Worm (Caenorhabditis elegans): ENCODE data around the gene Y55F3C.9.

Y55F3C.9 gene

DNA sequence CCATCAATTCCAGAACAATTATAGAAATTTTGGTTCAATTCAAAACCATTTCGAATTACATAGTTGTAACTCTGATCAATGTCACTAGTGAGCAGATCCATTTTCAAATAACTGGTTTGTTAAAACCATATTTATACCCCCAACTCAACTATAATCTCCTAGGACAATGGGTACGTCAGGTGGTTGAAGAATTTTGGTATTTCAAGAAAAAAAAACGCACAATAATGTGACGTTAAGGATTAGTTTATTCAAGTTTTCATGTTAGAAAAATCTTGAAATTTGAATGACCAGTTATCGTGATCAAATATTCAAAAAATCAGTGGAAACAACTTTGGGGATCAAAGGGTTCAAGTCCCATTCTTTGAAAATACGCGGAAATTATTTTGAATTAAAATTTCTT, 2.9 kb upstream of the Y55F3C.9 start, which contains the start of gene srt-24:
Gene srt-24 (minus strand): TSS at position 101 of the 400 bp plus-strand sequence.
- TF ChIP-seq tbx-9 (tag; optimal IDR thresholded peaks at IDR 0.05; ENCODE audit: borderline replicate concordance) (no peak), pbrm-1 (GFP tag; IDR thresholded peaks at IDR 0.05) (no peak), die-1 (tag; optimal IDR thresholded peaks at IDR 0.05) (no peak), sdz-38 (tag; optimal IDR thresholded peaks at IDR 0.05) (no peak), T26A5.8 (tag; optimal IDR thresholded peaks at IDR 0.05) (no peak)

DNA sequence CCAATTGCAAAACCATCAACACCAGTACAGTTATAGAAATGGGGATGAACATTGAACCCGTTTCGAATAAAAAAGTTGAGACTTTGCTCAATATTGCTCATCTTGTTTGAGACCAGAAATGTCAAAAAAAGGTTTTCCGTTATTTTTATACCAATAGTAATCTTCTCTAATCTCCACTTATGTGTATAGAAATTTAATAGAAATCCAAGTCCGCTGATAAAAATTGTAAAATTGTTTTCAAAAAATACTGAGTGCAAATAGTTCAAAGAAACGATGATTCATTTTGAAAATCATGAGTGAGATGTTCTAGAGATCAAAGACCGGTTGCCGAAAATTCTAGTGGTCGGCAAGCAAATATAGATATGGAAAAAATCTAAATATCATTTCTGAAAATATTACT, 8.6 kb downstream of the Y55F3C.9 start, which contains the start of gene Y55F3C.10:
Gene Y55F3C.10 (minus strand): TSS at position 101 of the 400 bp plus-strand sequence.
- TF ChIP-seq ceh-27 (GFP tag; optimal IDR thresholded peaks at IDR 0.05): no peak
- TF ChIP-seq egrh-3 (GFP tag; IDR thresholded peaks at IDR 0.05): no peak
- TF ChIP-seq xnd-1 (tag; optimal IDR thresholded peaks at IDR 0.05): no peak
- no peak for TF ChIP-seq rpc-1 (optimal IDR thresholded peaks at IDR 0.05)
- no peak for TF ChIP-seq rpc-1 (tag; optimal IDR thresholded peaks at IDR 0.05)
- TF ChIP-seq unc-62 (GFP tag; optimal IDR thresholded peaks at IDR 0.05): no peak
- no peak for TF ChIP-seq nhr-179 (tag; optimal IDR thresholded peaks at IDR 0.05)

DNA sequence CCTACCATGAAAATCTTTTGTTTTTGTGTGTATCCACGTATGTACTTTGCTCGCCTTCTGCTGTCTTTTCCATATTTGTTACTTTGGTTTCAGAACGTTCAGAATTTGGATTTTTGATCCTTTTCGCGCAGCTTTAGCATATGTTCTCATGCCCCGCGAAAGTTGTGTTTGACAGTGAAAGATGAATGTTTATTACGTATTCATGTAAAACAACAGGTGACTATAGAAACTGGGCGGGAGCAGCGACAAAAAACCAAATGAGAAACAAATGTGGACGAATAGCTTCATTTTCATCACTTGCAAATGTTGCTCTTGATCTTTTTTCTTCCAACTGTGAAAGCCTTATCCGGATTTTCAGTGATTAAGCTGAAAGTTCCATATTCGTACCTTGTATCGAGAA, 11.7 kb downstream of the Y55F3C.9 start, which contains the start of gene clec-164:
Gene clec-164 (plus strand): TSS at position 301 of the 400 bp plus-strand sequence.
- no peak for TF ChIP-seq mel-28 (tag; optimal IDR thresholded peaks at IDR 0.05; ENCODE audit: borderline replicate concordance)
- TF ChIP-seq nhr-120 (GFP tag; IDR thresholded peaks at IDR 0.05): no peak
- TF ChIP-seq gei-17 (GFP tag; optimal IDR thresholded peaks at IDR 0.05): no peak
- no peak for TF ChIP-seq hlh-12 (tag; optimal IDR thresholded peaks at IDR 0.05)
- no peak for TF ChIP-seq T26A5.8 (tag; optimal IDR thresholded peaks at IDR 0.05)
- TF ChIP-seq ama-1 (optimal IDR thresholded peaks at IDR 0.05): no peak
- no peak for TF ChIP-seq ama-1 (GFP tag; optimal IDR thresholded peaks at IDR 0.05)
- TF ChIP-seq C06A6.2 (GFP tag; conservative IDR thresholded peaks at IDR 0.05): no peak
- TF ChIP-seq B0019.2 (GFP tag; conservative IDR thresholded peaks at IDR 0.05): no peak
- no peak for TF ChIP-seq unc-130 (GFP tag; optimal IDR thresholded peaks at IDR 0.05)
- no peak for TF ChIP-seq K12H6.12 (tag; optimal IDR thresholded peaks at IDR 0.05)
- TF ChIP-seq aptf-3 (GFP tag; IDR thresholded peaks at IDR 0.05): no peak
- TF ChIP-seq let-607 (tag; optimal IDR thresholded peaks at IDR 0.05): no peak

DNA sequence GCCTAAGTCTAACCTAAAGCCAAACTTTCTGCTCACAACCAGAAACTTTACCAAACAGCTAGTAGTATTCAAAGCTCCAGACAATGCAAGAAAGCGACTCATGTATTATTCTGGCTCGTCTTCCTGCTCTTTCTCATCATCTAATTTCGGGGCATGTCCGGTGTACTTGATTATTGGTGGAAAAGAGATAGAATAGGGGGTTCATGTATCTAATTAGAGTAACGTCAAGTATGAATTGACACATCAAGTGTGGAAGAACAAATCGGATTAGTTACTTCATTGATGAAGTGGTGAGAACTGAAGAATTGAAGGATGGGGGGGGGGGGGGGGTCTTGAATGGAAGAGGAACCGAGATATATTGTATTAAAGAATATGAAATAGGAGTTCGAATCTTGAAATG, 12.6 kb downstream of the Y55F3C.9 start:
- no peak for TF ChIP-seq lin-35 (GFP tag; optimal IDR thresholded peaks at IDR 0.05)
- no peak for TF ChIP-seq F52B5.7 (tag; optimal IDR thresholded peaks at IDR 0.05)
- no peak for TF ChIP-seq bed-1 (GFP tag; IDR thresholded peaks at IDR 0.05)
- TF ChIP-seq F37B4.10 (GFP tag; IDR thresholded peaks at IDR 0.05): no peak
- no peak for TF ChIP-seq sea-2 (GFP tag; IDR thresholded peaks at IDR 0.05)
- no peak for TF ChIP-seq let-526 (GFP tag; IDR thresholded peaks at IDR 0.05)
- no peak for TF ChIP-seq dpff-1 (tag; optimal IDR thresholded peaks at IDR 0.05)
- no peak for TF ChIP-seq B0336.3 (GFP tag; IDR thresholded peaks at IDR 0.05)
- no peak for TF ChIP-seq T26A5.8 (tag; optimal IDR thresholded peaks at IDR 0.05)
- TF ChIP-seq snpc-3.4 (tag; optimal IDR thresholded peaks at IDR 0.05): no peak
- no peak for TF ChIP-seq let-607 (tag; optimal IDR thresholded peaks at IDR 0.05)
- TF ChIP-seq snpc-4 (GFP tag; optimal IDR thresholded peaks at IDR 0.05): no peak
- no peak for TF ChIP-seq snpc-4 (tag; optimal IDR thresholded peaks at IDR 0.05)
- TF ChIP-seq ceh-27 (GFP tag; optimal IDR thresholded peaks at IDR 0.05): no peak
- no peak for TF ChIP-seq egl-44 (GFP tag; IDR thresholded peaks at IDR 0.05)
- TF ChIP-seq F57A8.1 (GFP tag; optimal IDR thresholded peaks at IDR 0.05): no peak
- no peak for TF ChIP-seq unc-62 (GFP tag; optimal IDR thresholded peaks at IDR 0.05)
- no peak for TF ChIP-seq F55B11.4 (tag; optimal IDR thresholded peaks at IDR 0.05; ENCODE audit: borderline replicate concordance, insufficient read depth)
- no peak for TF ChIP-seq lin-26 (GFP tag; IDR thresholded peaks at IDR 0.05)
- no peak for TF ChIP-seq zim-3 (tag; optimal IDR thresholded peaks at IDR 0.05)

Measured in whole organism, young adult.